Fruit fly (Drosophila melanogaster): Measurements from ENCODE around the gene eIF3i.

- no peak for TF ChIP-seq CG8301 (tag; optimal IDR thresholded peaks at IDR 0.05)
- TF ChIP-seq CG32121 (GFP tag; IDR thresholded peaks at IDR 0.05), result no peak
- no peak for TF ChIP-seq Pif1A (GFP tag; optimal IDR thresholded peaks at IDR 0.05)
- TF ChIP-seq CG12605 (GFP tag; IDR thresholded peaks at IDR 0.05), result no peak
- TF ChIP-seq rn (GFP tag; IDR thresholded peaks at IDR 0.05), result no peak
- TF ChIP-seq CG8159 (tag; optimal IDR thresholded peaks at IDR 0.05), result no peak
These were observed 14.6 kb upstream of the eIF3i start for dm6 chr2L:4982098-4982646.
